Fruit fly (Drosophila melanogaster) whole organism, wandering third instar larva: ENCODE data around the gene Shmt.

ENCODE experiments used
- Abd-B ChIP-seq: fragments of >200 bp; optimal IDR thresholded peaks from 2 replicates; lab custom pipeline; 2017; ENCODE audit warnings: missing biosample characterization, missing genetic modification characterization
- CG32264 ChIP-seq: fragments of 200-800 bp; sonication (Bioruptor generic); optimal IDR thresholded peaks from 2 replicates; lab custom pipeline; 2016; ENCODE audit warnings: missing biosample characterization, missing genetic modification characterization
- CrebA ChIP-seq: fragments of 200-800 bp; sonication (Bioruptor generic); optimal IDR thresholded peaks from 2 replicates; lab custom pipeline; 2016; ENCODE audit warnings: missing biosample characterization, mild to moderate bottlenecking, missing genetic modification characterization, borderline replicate concordance
- Dfd ChIP-seq: fragments of >200 bp; optimal IDR thresholded peaks from 2 replicates; lab custom pipeline; 2017; ENCODE audit warnings: missing biosample characterization, missing genetic modification characterization
- Dif ChIP-seq: fragments of 200-275, 200-300 bp; sonication (Bioruptor generic); optimal IDR thresholded peaks from 2 replicates; lab custom pipeline; 2018; ENCODE audit warnings: missing biosample characterization, missing genetic modification characterization; ENCODE audit not compliant: partially characterized antibody
- HLH106 ChIP-seq: fragments of 200-800 bp; optimal IDR thresholded peaks from 3 replicates; lab custom pipeline; 2019; ENCODE audit warnings: missing biosample characterization, mild to moderate bottlenecking, missing genetic modification characterization, moderate library complexity
- Hnf4 ChIP-seq: fragments of 200-800 bp; sonication (Bioruptor generic); optimal IDR thresholded peaks from 2 replicates; lab custom pipeline; 2016; ENCODE audit warnings: missing biosample characterization, mild to moderate bottlenecking, missing genetic modification characterization
- Hr78 ChIP-seq: fragments of >200 bp; optimal IDR thresholded peaks from 2 replicates; lab custom pipeline; 2017; ENCODE audit warnings: missing biosample characterization, missing genetic modification characterization
- Hr83 ChIP-seq: fragments of 200-300 bp; sonication (Bioruptor generic); optimal IDR thresholded peaks from 2 replicates; lab custom pipeline; 2016; ENCODE audit warnings: missing biosample characterization, mild to moderate bottlenecking, missing genetic modification characterization, moderate library complexity; ENCODE audit not compliant: poor library complexity, severe bottlenecking
- Jra ChIP-seq: sonication (Bioruptor generic); optimal IDR thresholded peaks from 2 replicates; lab custom pipeline; 2016; ENCODE audit warnings: missing biosample characterization, missing genetic modification characterization
- Mio ChIP-seq: sonication (Bioruptor generic); optimal IDR thresholded peaks from 2 replicates; lab custom pipeline; 2016; ENCODE audit warnings: missing biosample characterization, missing genetic modification characterization
- Myc ChIP-seq: fragments of >200 bp; optimal IDR thresholded peaks from 2 replicates; lab custom pipeline; 2017
- N ChIP-seq: fragments of >200 bp; optimal IDR thresholded peaks from 2 replicates; lab custom pipeline; 2018; ENCODE audit warnings: missing biosample characterization, missing external identifiers, missing genetic modification characterization
- OdsH ChIP-seq: fragments of 200-800 bp; sonication (Bioruptor generic); optimal IDR thresholded peaks from 2 replicates; lab custom pipeline; 2016; ENCODE audit warnings: missing biosample characterization, mild to moderate bottlenecking, missing genetic modification characterization
- Rel ChIP-seq, 2 experiments: fragments of 200-800 bp; sonication (Bioruptor generic) in 1 of 2; optimal IDR thresholded peaks; 2 replicates in 1 of 2; 3 replicates in 1 of 2; lab custom pipeline; 2016 to 2019; ENCODE audit warnings: mild to moderate bottlenecking in 2 of 2, missing biosample characterization in 2 of 2, missing genetic modification characterization in 2 of 2, moderate library complexity in 1 of 2
- Sp1 ChIP-seq: fragments of 200-800 bp; sonication (Bioruptor generic); optimal IDR thresholded peaks from 3 replicates; lab custom pipeline; 2019; ENCODE audit warnings: missing biosample characterization, mild to moderate bottlenecking, missing genetic modification characterization, moderate library complexity
- Vsx2 ChIP-seq: fragments of 200-300, 225-300 bp; sonication (Bioruptor generic); optimal IDR thresholded peaks from 2 replicates; lab custom pipeline; 2018; ENCODE audit warnings: missing biosample characterization, missing genetic modification characterization; ENCODE audit not compliant: partially characterized antibody
- brk ChIP-seq: fragments of 200-800 bp; sonication (Bioruptor generic); optimal IDR thresholded peaks from 2 replicates; lab custom pipeline; 2016; ENCODE audit warnings: missing biosample characterization, mild to moderate bottlenecking, missing genetic modification characterization
- dl ChIP-seq, 2 experiments: fragments of 175-275, 200-275 bp in 1 of 2; fragments of 200-275 bp in 1 of 2; sonication (Bioruptor generic); optimal IDR thresholded peaks; lab custom pipeline; 2018; ENCODE audit warnings: mild to moderate bottlenecking in 2 of 2, missing biosample characterization in 2 of 2, missing genetic modification characterization in 2 of 2, moderate library complexity in 2 of 2; ENCODE audit not compliant: partially characterized antibody in 2 of 2, insufficient read depth in 1 of 2
- dmrt93B ChIP-seq: fragments of 200-800 bp; sonication (Bioruptor generic); optimal IDR thresholded peaks from 2 replicates; lab custom pipeline; 2018; ENCODE audit warnings: missing biosample characterization, mild to moderate bottlenecking, missing genetic modification characterization
- dsf ChIP-seq: sonication (Bioruptor generic); optimal IDR thresholded peaks from 2 replicates; lab custom pipeline; 2016; ENCODE audit warnings: missing biosample characterization, missing genetic modification characterization, borderline replicate concordance
- ey ChIP-seq: fragments of 200-800 bp; sonication (Bioruptor generic); optimal IDR thresholded peaks from 2 replicates; lab custom pipeline; 2016; ENCODE audit warnings: missing biosample characterization, missing genetic modification characterization
- foxo ChIP-seq, 2 experiments: fragments of 200-800 bp; sonication (Bioruptor generic); optimal IDR thresholded peaks; 2 replicates in 1 of 2; 3 replicates in 1 of 2; lab custom pipeline; 2016 to 2017; ENCODE audit warnings: missing biosample characterization in 2 of 2, missing genetic modification characterization in 2 of 2
- fru ChIP-seq: fragments of 200-800 bp; sonication (Bioruptor generic); optimal IDR thresholded peaks from 3 replicates; lab custom pipeline; 2016; ENCODE audit warnings: missing biosample characterization, mild to moderate bottlenecking, missing genetic modification characterization
- h ChIP-seq: fragments of 200-800 bp; sonication (Bioruptor generic); optimal IDR thresholded peaks from 3 replicates; lab custom pipeline; 2016; ENCODE audit warnings: missing biosample characterization, mild to moderate bottlenecking, missing genetic modification characterization
- jim ChIP-seq: fragments of 175-275, 200-325 bp; sonication (Bioruptor generic); optimal IDR thresholded peaks from 2 replicates; lab custom pipeline; 2016; ENCODE audit warnings: missing biosample characterization, mild to moderate bottlenecking, missing genetic modification characterization
- psq ChIP-seq: fragments of 200-800 bp; sonication (Bioruptor generic); optimal IDR thresholded peaks from 3 replicates; lab custom pipeline; 2017; ENCODE audit warnings: missing biosample characterization, mild to moderate bottlenecking, missing genetic modification characterization, moderate library complexity
- rgr ChIP-seq: fragments of 200-800 bp; sonication (Bioruptor generic); optimal IDR thresholded peaks from 3 replicates; lab custom pipeline; 2016; ENCODE audit warnings: missing biosample characterization, mild to moderate bottlenecking, missing genetic modification characterization
- sage ChIP-seq: fragments of 200-800 bp; sonication (Bioruptor generic); optimal IDR thresholded peaks from 2 replicates; lab custom pipeline; 2016; ENCODE audit warnings: missing biosample characterization, mild to moderate bottlenecking, missing genetic modification characterization
- sv ChIP-seq: fragments of 200-800 bp; sonication (Bioruptor generic); optimal IDR thresholded peaks from 3 replicates; lab custom pipeline; 2016; ENCODE audit warnings: missing biosample characterization, missing genetic modification characterization
- tai ChIP-seq: sonication (Bioruptor generic); optimal IDR thresholded peaks from 2 replicates; lab custom pipeline; 2016; ENCODE audit warnings: missing biosample characterization, missing genetic modification characterization
- usp ChIP-seq: fragments of >200 bp; optimal IDR thresholded peaks from 2 replicates; lab custom pipeline; 2017; ENCODE audit warnings: missing biosample characterization, missing genetic modification characterization
- woc ChIP-seq: sonication (Bioruptor generic); optimal IDR thresholded peaks from 2 replicates; lab custom pipeline; 2016; ENCODE audit warnings: missing biosample characterization, mild to moderate bottlenecking, missing genetic modification characterization

Gene Shmt

dm6 chrX:5916494-5917309 lies at the start of gene Shmt, which contains the start of gene CG3726:
Gene Shmt, minus strand, starts transcription at chrX:5916797.
Gene CG3726, plus strand, starts transcription at chrX:5917097.
- no peak for TF ChIP-seq usp (GFP tag; lab: Kevin White, UChicago)
- no peak for TF ChIP-seq OdsH (GFP tag; lab: Kevin White, UChicago)
- no peak for TF ChIP-seq Vsx2 (GFP tag; lab: Kevin White, UChicago)
- no peak for TF ChIP-seq tai (GFP tag; lab: Kevin White, UChicago)
- peak; percentile 3 for TF ChIP-seq Hr83 (GFP tag; lab: Kevin White, UChicago)
- TF ChIP-seq sage (GFP tag; lab: Kevin White, UChicago): no peak
- TF ChIP-seq psq (GFP tag; lab: Kevin White, UChicago): no peak
- no peak for TF ChIP-seq CG32264
- TF ChIP-seq Jra (GFP tag; lab: Kevin White, UChicago): no peak
- no peak for TF ChIP-seq sv (GFP tag; lab: Kevin White, UChicago)
- TF ChIP-seq Dfd (GFP tag; lab: Kevin White, UChicago): no peak
- TF ChIP-seq h: peak; percentile 30
- no peak for TF ChIP-seq brk (GFP tag; lab: Kevin White, UChicago)
- TF ChIP-seq Rel (GFP tag; optimal IDR thresholded peaks at IDR 0.05; lab: Kevin White, UChicago): peak; percentile 3
- TF ChIP-seq Rel (tag; optimal IDR thresholded peaks at IDR 0.05; lab: Kevin White, UChicago): no peak
- no peak for TF ChIP-seq dmrt93B (GFP tag; lab: Kevin White, UChicago)
- TF ChIP-seq Mio (GFP tag; lab: Kevin White, UChicago): no peak
- no peak for TF ChIP-seq dl (GFP tag; optimal IDR thresholded peaks at IDR 0.05; lab: Kevin White, UChicago; ENCODE audit: insufficient read depth in 1 of 2, partially characterized antibody in 2 of 2)
- no peak for TF ChIP-seq Hr78 (GFP tag; lab: Kevin White, UChicago)
- peak; percentile 20 for TF ChIP-seq Sp1
- no peak for TF ChIP-seq rgr (GFP tag; lab: Kevin White, UChicago)
- peak; percentile 8 for TF ChIP-seq Hnf4
- peak; percentile 37 for TF ChIP-seq Myc (lab: Kevin White, UChicago)
- TF ChIP-seq CrebA (GFP tag; lab: Kevin White, UChicago): no peak
- TF ChIP-seq woc: no peak
- TF ChIP-seq fru (GFP tag; lab: Kevin White, UChicago): no peak
- TF ChIP-seq Dif: peak; percentile 30
- TF ChIP-seq Abd-B (GFP tag; lab: Kevin White, UChicago): no peak
- TF ChIP-seq foxo (GFP tag; optimal IDR thresholded peaks at IDR 0.05; lab: Kevin White, UChicago): no peak

DNA sequence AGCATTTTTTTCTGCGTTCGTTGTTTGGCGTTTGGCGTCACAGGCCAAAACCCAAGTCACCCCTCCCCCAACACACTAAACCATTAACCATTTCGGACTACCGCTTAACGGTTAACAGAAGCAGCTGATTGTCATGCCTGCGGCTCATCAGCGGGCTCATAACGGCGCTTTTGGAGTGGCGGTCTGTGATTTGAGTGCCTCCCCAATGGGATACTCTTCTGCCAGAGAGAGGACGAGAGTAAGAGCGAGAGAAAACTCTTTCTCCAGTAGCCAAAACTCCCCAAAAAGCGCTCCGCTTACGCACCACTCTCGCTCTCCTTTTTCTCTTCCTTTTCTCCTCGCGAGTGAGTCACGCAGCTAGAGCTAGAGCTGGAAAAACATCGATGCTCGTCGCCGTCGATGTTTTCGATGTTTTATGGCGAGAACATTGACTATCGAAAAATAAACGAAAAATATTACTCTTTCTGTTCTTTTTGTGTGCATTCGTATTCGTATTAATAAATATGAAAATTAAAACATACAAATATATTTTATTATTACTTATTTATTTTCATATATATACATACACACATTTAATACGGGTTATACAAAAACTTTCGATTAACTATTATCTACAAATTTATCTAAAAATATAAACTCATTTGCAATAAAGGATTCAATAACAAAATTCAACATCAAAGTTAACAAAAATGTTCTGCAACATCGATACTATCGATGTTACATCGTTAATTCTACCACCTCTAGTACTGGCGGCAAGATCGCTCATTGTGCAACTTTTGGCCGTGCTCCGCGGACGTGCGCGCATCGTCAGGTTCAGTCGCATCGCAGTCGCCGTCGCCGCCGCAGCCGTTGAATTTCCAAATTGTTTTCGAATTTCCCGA lies 49.2 kb upstream of the Shmt start, which contains the start of gene Grip:
TSS of gene Grip (plus strand) at position 763 of the 881 bp plus-strand sequence.
- TF ChIP-seq Hnf4 (peak; percentile 25), Mio (GFP tag; lab: Kevin White, UChicago) (no peak), Hr78 (GFP tag; lab: Kevin White, UChicago) (no peak), tai (GFP tag; lab: Kevin White, UChicago) (no peak), usp (GFP tag; lab: Kevin White, UChicago) (no peak), woc (peak; percentile 38), dmrt93B (GFP tag; lab: Kevin White, UChicago) (no peak), Myc (lab: Kevin White, UChicago) (no peak), N (GFP tag; lab: Kevin White, UChicago) (no peak), brk (GFP tag; lab: Kevin White, UChicago) (no peak), sv (GFP tag; lab: Kevin White, UChicago) (no peak), psq (GFP tag; lab: Kevin White, UChicago) (peak; percentile 27), Sp1 (peak; percentile 28), dsf (GFP tag; lab: Kevin White, UChicago) (no peak), ey (GFP tag; lab: Kevin White, UChicago) (no peak), foxo (GFP tag; optimal IDR thresholded peaks at IDR 0.05; lab: Kevin White, UChicago) (peak in 1 of 2 experiments; percentile 26), Hr83 (GFP tag; lab: Kevin White, UChicago) (no peak), Dif (peak; percentile 10), h (peak; percentile 5), fru (GFP tag; lab: Kevin White, UChicago) (peak; percentile 5), dl (GFP tag; optimal IDR thresholded peaks at IDR 0.05; lab: Kevin White, UChicago; ENCODE audit: insufficient read depth in 1 of 2, partially characterized antibody in 2 of 2) (peak; percentile 53 to 63), Jra (GFP tag; lab: Kevin White, UChicago) (peak; percentile 22), OdsH (GFP tag; lab: Kevin White, UChicago) (no peak), Dfd (GFP tag; lab: Kevin White, UChicago) (no peak), CrebA (GFP tag; lab: Kevin White, UChicago) (no peak), Vsx2 (GFP tag; lab: Kevin White, UChicago) (no peak), jim (GFP tag; lab: Kevin White, UChicago) (no peak), Abd-B (GFP tag; lab: Kevin White, UChicago) (no peak), rgr (GFP tag; lab: Kevin White, UChicago) (peak; percentile 2), HLH106 (peak; percentile 26)
